Worm (Caenorhabditis elegans): Measurements from ENCODE around the gene nhr-135.

ce11 chrV:7103247-7103646 lies 9.7 kb upstream of the nhr-135 start, which contains the start of gene odr-2:
- TF ChIP-seq madf-10 (tag; optimal IDR thresholded peaks at IDR 0.05) (no peak), snpc-4 (GFP tag; optimal IDR thresholded peaks at IDR 0.05) (no peak), snpc-4 (tag; optimal IDR thresholded peaks at IDR 0.05) (no peak)

Measured in whole organism, young adult.